Worm (Caenorhabditis elegans) whole organism, L3 larva: ENCODE measurements around the gene F17C11.22.

Experiments used
- R02D3.7 ChIP-seq: fragments of 150-350 bp; optimal IDR thresholded peaks from 2 replicates; lab custom pipeline; 2014; ENCODE audit warnings: missing biosample characterization, missing genetic modification characterization
- ZK546.5 ChIP-seq: sonication (generic microtip); optimal IDR thresholded peaks from 2 replicates; lab custom pipeline; 2017; ENCODE audit warnings: missing biosample characterization, missing genetic modification characterization
- aly-2 ChIP-seq: fragments of 150-350 bp; optimal IDR thresholded peaks from 2 replicates; lab custom pipeline; 2014; ENCODE audit warnings: missing biosample characterization, missing genetic modification characterization
- ama-1 ChIP-seq: fragments of 150-350 bp; optimal IDR thresholded peaks from 2 replicates; lab custom pipeline; 2018
- ceh-16 ChIP-seq: sonication (generic microtip); optimal IDR thresholded peaks from 2 replicates; lab custom pipeline; 2017; ENCODE audit warnings: missing biosample characterization, missing genetic modification characterization
- ceh-28 ChIP-seq: fragments of 150-350 bp; optimal IDR thresholded peaks from 2 replicates; lab custom pipeline; 2014; ENCODE audit warnings: missing biosample characterization, missing genetic modification reagents, missing genetic modification characterization
- ceh-82 ChIP-seq: fragments of 150-350 bp; optimal IDR thresholded peaks from 2 replicates; lab custom pipeline; 2014; ENCODE audit warnings: missing biosample characterization, missing genetic modification characterization
- ceh-9 ChIP-seq: sonication (generic microtip); optimal IDR thresholded peaks from 2 replicates; lab custom pipeline; 2018; ENCODE audit warnings: missing biosample characterization, missing genetic modification characterization
- daf-12 ChIP-seq: fragments of 150-350 bp; optimal IDR thresholded peaks from 2 replicates; lab custom pipeline; 2014; ENCODE audit warnings: missing biosample characterization, missing genetic modification reagents, missing genetic modification characterization
- egl-27 ChIP-seq: sonication (generic microtip); optimal IDR thresholded peaks from 4 replicates; lab custom pipeline; 2017; ENCODE audit warnings: missing biosample characterization, missing genetic modification reagents, missing genetic modification characterization
- egl-5 ChIP-seq: fragments of 150-350 bp; optimal IDR thresholded peaks from 2 replicates; lab custom pipeline; 2017; ENCODE audit warnings: missing biosample characterization, missing genetic modification reagents, missing genetic modification characterization, inconsistent platforms
- elt-1 ChIP-seq: fragments of 150-350 bp; optimal IDR thresholded peaks from 2 replicates; lab custom pipeline; 2014; ENCODE audit warnings: missing biosample characterization, missing genetic modification characterization
- elt-2 ChIP-seq: sonication (generic microtip); optimal IDR thresholded peaks from 2 replicates; lab custom pipeline; 2016; ENCODE audit warnings: missing genetic modification reagents, mild to moderate bottlenecking, missing genetic modification characterization, missing compliant biosample characterization
- elt-3 ChIP-seq, 3 experiments: fragments of 150-350 bp in 1 of 3; sonication (generic microtip) in 2 of 3; optimal IDR thresholded peaks; 2 replicates in 2 of 3; 4 replicates in 1 of 3; lab custom pipeline; 2014 to 2017; ENCODE audit warnings: missing biosample characterization in 3 of 3, missing genetic modification characterization in 3 of 3
- eor-1 ChIP-seq, 2 experiments: fragments of 150-350 bp; optimal IDR thresholded peaks; 2 replicates each; lab custom pipeline; 2014 to 2018; ENCODE audit warnings: missing biosample characterization in 2 of 2, missing genetic modification characterization in 2 of 2
- fkh-10 ChIP-seq: sonication (generic microtip); optimal IDR thresholded peaks from 2 replicates; lab custom pipeline; 2017; ENCODE audit warnings: missing biosample characterization, missing genetic modification reagents, missing genetic modification characterization
- fkh-2 ChIP-seq: fragments of 150-350 bp; optimal IDR thresholded peaks from 2 replicates; lab custom pipeline; 2014; ENCODE audit warnings: missing biosample characterization, missing genetic modification reagents, missing genetic modification characterization
- fos-1 ChIP-seq: fragments of 150-350 bp; optimal IDR thresholded peaks from 2 replicates; lab custom pipeline; 2014; ENCODE audit warnings: missing biosample characterization, missing genetic modification characterization
- hmg-11 ChIP-seq: sonication (generic microtip); optimal IDR thresholded peaks from 2 replicates; lab custom pipeline; 2016; ENCODE audit warnings: missing genetic modification characterization, missing compliant biosample characterization
- jun-1 ChIP-seq: fragments of 150-350 bp; optimal IDR thresholded peaks from 2 replicates; lab custom pipeline; 2014; ENCODE audit warnings: missing biosample characterization, missing genetic modification reagents, missing genetic modification characterization
- lin-15B ChIP-seq: fragments of 150-350 bp; optimal IDR thresholded peaks from 2 replicates; lab custom pipeline; 2014; ENCODE audit warnings: missing biosample characterization, missing genetic modification characterization
- lin-39 ChIP-seq: fragments of 150-350 bp; optimal IDR thresholded peaks from 2 replicates; lab custom pipeline; 2018; ENCODE audit warnings: missing biosample characterization, missing genetic modification reagents, missing genetic modification characterization
- lsy-12 ChIP-seq: sonication (generic microtip); optimal IDR thresholded peaks from 2 replicates; lab custom pipeline; 2016; ENCODE audit warnings: mild to moderate bottlenecking, missing genetic modification characterization, missing compliant biosample characterization
- mdl-1 ChIP-seq: fragments of 150-350 bp; optimal IDR thresholded peaks from 2 replicates; lab custom pipeline; 2014; ENCODE audit warnings: missing biosample characterization, missing genetic modification characterization
- mml-1 ChIP-seq: fragments of 150-350 bp; sonication (generic microtip); optimal IDR thresholded peaks from 3 replicates; lab custom pipeline; 2014; ENCODE audit warnings: missing biosample characterization, missing genetic modification characterization
- nfya-1 ChIP-seq: sonication (generic microtip); optimal IDR thresholded peaks from 2 replicates; lab custom pipeline; 2017; ENCODE audit warnings: missing genetic modification characterization, mild to moderate bottlenecking, missing compliant biosample characterization, antibody characterized with exemption, moderate library complexity; ENCODE audit not compliant: insufficient read depth
- nhr-11 ChIP-seq: fragments of 150-350 bp; optimal IDR thresholded peaks from 2 replicates; lab custom pipeline; 2014; ENCODE audit warnings: missing biosample characterization, missing genetic modification characterization
- nhr-12 ChIP-seq: fragments of 150-350 bp; optimal IDR thresholded peaks from 2 replicates; lab custom pipeline; 2014; ENCODE audit warnings: missing biosample characterization, missing genetic modification characterization
- nhr-23 ChIP-seq: fragments of 150-350 bp; optimal IDR thresholded peaks from 2 replicates; lab custom pipeline; 2014; ENCODE audit warnings: missing biosample characterization, missing genetic modification reagents, missing genetic modification characterization
- nhr-237 ChIP-seq: fragments of 150-350 bp; optimal IDR thresholded peaks from 2 replicates; lab custom pipeline; 2014; ENCODE audit warnings: missing biosample characterization, missing genetic modification characterization
- nhr-25 ChIP-seq: sonication (generic microtip); optimal IDR thresholded peaks from 2 replicates; lab custom pipeline; 2017; ENCODE audit warnings: missing biosample characterization, missing genetic modification characterization
- nhr-28 ChIP-seq: fragments of 150-350 bp; optimal IDR thresholded peaks from 2 replicates; lab custom pipeline; 2014; ENCODE audit warnings: missing biosample characterization, missing genetic modification characterization
- nhr-43 ChIP-seq: sonication (generic microtip); optimal IDR thresholded peaks from 2 replicates; lab custom pipeline; 2016; ENCODE audit warnings: mild to moderate bottlenecking, missing genetic modification characterization, missing compliant biosample characterization; ENCODE audit not compliant: poor library complexity, severe bottlenecking
- nhr-67 ChIP-seq: fragments of 150-350 bp; optimal IDR thresholded peaks from 2 replicates; lab custom pipeline; 2014; ENCODE audit warnings: missing biosample characterization, missing genetic modification characterization
- nhr-76 ChIP-seq: fragments of 150-350 bp; sonication (generic microtip); optimal IDR thresholded peaks from 5 replicates; lab custom pipeline; 2014; ENCODE audit warnings: missing biosample characterization, missing genetic modification characterization
- nhr-77 ChIP-seq: fragments of 150-350 bp; optimal IDR thresholded peaks from 2 replicates; lab custom pipeline; 2014; ENCODE audit warnings: missing biosample characterization, missing genetic modification characterization
- pha-4 ChIP-seq: fragments of 150-350 bp; optimal IDR thresholded peaks from 2 replicates; lab custom pipeline; 2014; ENCODE audit warnings: missing biosample characterization, missing genetic modification reagents, missing genetic modification characterization
- pqm-1 ChIP-seq: fragments of 150-350 bp; optimal IDR thresholded peaks from 2 replicates; lab custom pipeline; 2017; ENCODE audit warnings: missing biosample characterization, missing genetic modification characterization, inconsistent platforms
- sea-2 ChIP-seq: fragments of 150-350 bp; sonication (generic microtip); optimal IDR thresholded peaks from 4 replicates; lab custom pipeline; 2014; ENCODE audit warnings: missing biosample characterization, missing genetic modification reagents, missing genetic modification characterization
- skn-1 ChIP-seq: fragments of 150-350 bp; optimal IDR thresholded peaks from 2 replicates; lab custom pipeline; 2014; ENCODE audit warnings: missing biosample characterization, missing genetic modification characterization
- snpc-4 ChIP-seq: fragments of 150-350 bp; optimal IDR thresholded peaks from 2 replicates; lab custom pipeline; 2014; ENCODE audit warnings: missing biosample characterization, missing genetic modification characterization
- tbx-2 ChIP-seq: sonication (generic microtip); optimal IDR thresholded peaks from 2 replicates; lab custom pipeline; 2016; ENCODE audit warnings: mild to moderate bottlenecking, missing genetic modification characterization, missing compliant biosample characterization
- unc-39 ChIP-seq: sonication (generic microtip); optimal IDR thresholded peaks from 4 replicates; lab custom pipeline; 2017; ENCODE audit warnings: missing biosample characterization, missing genetic modification characterization
- unc-62 ChIP-seq: fragments of 150-350 bp; sonication (generic microtip); optimal IDR thresholded peaks from 4 replicates; lab custom pipeline; 2014; ENCODE audit warnings: missing biosample characterization, missing genetic modification reagents, missing genetic modification characterization
- zag-1 ChIP-seq: fragments of 150-350 bp; optimal IDR thresholded peaks from 2 replicates; lab custom pipeline; 2014; ENCODE audit warnings: missing biosample characterization, missing genetic modification characterization
- ztf-11 ChIP-seq: fragments of 150-350 bp; optimal IDR thresholded peaks from 2 replicates; lab custom pipeline; 2014; ENCODE audit warnings: missing biosample characterization, missing genetic modification characterization
- ztf-4 ChIP-seq: fragments of 150-350 bp; optimal IDR thresholded peaks from 2 replicates; lab custom pipeline; 2014; ENCODE audit warnings: missing biosample characterization, missing genetic modification characterization

The F17C11.22 gene

ce11 chrV:10961448-10961870 is 8.5 kb downstream of the F17C11.22 start:
- TF ChIP-seq nhr-11 (tag; lab: Kevin White, UChicago) = peak; percentile 51
- TF ChIP-seq egl-27 = no peak
- TF ChIP-seq snpc-4 (tag; lab: Kevin White, UChicago) = peak; percentile 42
- no peak for TF ChIP-seq ztf-4 (tag; lab: Kevin White, UChicago)
- TF ChIP-seq nhr-76 (tag; lab: Kevin White, UChicago) = no peak
- no peak for TF ChIP-seq ceh-9 (tag; lab: Kevin White, UChicago)
- TF ChIP-seq jun-1 (tag; lab: Kevin White, UChicago) = peak; percentile 52
- no peak for TF ChIP-seq ceh-82 (tag; lab: Kevin White, UChicago)
- no peak for TF ChIP-seq nhr-23 (tag; lab: Kevin White, UChicago)
- peak; percentile 60 for TF ChIP-seq ama-1 (lab: Kevin White, UChicago)
- TF ChIP-seq nhr-25 (tag; lab: Kevin White, UChicago) = no peak
- no peak for TF ChIP-seq unc-62 (GFP tag; lab: Kevin White, UChicago)
- no peak for TF ChIP-seq nhr-67
- TF ChIP-seq skn-1 (tag; lab: Kevin White, UChicago) = no peak
- TF ChIP-seq lin-15B (tag; lab: Kevin White, UChicago) = no peak
- peak; percentile 20 for TF ChIP-seq pqm-1 (tag; lab: Kevin White, UChicago)
- TF ChIP-seq ceh-28 (tag; lab: Kevin White, UChicago) = peak; percentile 32
- no peak for TF ChIP-seq ZK546.5
- TF ChIP-seq lsy-12 = peak; percentile 43
- no peak for TF ChIP-seq unc-39 (tag; lab: Kevin White, UChicago)
- no peak for TF ChIP-seq aly-2 (tag; lab: Kevin White, UChicago)
- no peak for TF ChIP-seq elt-1 (tag; lab: Kevin White, UChicago)
- TF ChIP-seq nhr-28 (tag; lab: Kevin White, UChicago) = no peak
- TF ChIP-seq fkh-2 (tag; lab: Kevin White, UChicago) = no peak
- TF ChIP-seq elt-3 (tag; optimal IDR thresholded peaks at IDR 0.05; lab: Kevin White, UChicago) = no peak
- TF ChIP-seq nhr-237 (tag; lab: Kevin White, UChicago) = no peak
- TF ChIP-seq ztf-11 (tag; lab: Kevin White, UChicago) = no peak
- no peak for TF ChIP-seq daf-12 (tag; lab: Kevin White, UChicago)
- no peak for TF ChIP-seq mdl-1 (tag; lab: Kevin White, UChicago)
- peak; percentile 56 for TF ChIP-seq lin-39 (tag; lab: Kevin White, UChicago)
- peak; percentile 67 for TF ChIP-seq fkh-10 (GFP tag; lab: Kevin White, UChicago)
- TF ChIP-seq R02D3.7 (tag; lab: Kevin White, UChicago) = no peak
- TF ChIP-seq nhr-77 (tag; lab: Kevin White, UChicago) = no peak
- TF ChIP-seq zag-1 (tag; lab: Kevin White, UChicago) = no peak
- TF ChIP-seq eor-1 (tag; optimal IDR thresholded peaks at IDR 0.05; lab: Kevin White, UChicago) = no peak
- TF ChIP-seq sea-2 (GFP tag; lab: Kevin White, UChicago) = no peak
- TF ChIP-seq mml-1 = no peak
- TF ChIP-seq nhr-12 (tag; lab: Kevin White, UChicago) = no peak
- peak; percentile 73 for TF ChIP-seq nfya-1
- TF ChIP-seq egl-5 (tag; lab: Kevin White, UChicago) = peak; percentile 76
- TF ChIP-seq tbx-2 (tag; lab: Kevin White, UChicago) = peak; percentile 59
- TF ChIP-seq pha-4 (tag; lab: Kevin White, UChicago) = peak; percentile 34
- no peak for TF ChIP-seq ceh-16 (tag; lab: Kevin White, UChicago)
- no peak for TF ChIP-seq nhr-43 (tag; lab: Kevin White, UChicago)
- TF ChIP-seq hmg-11 (tag; lab: Kevin White, UChicago) = peak; percentile 81
- peak; percentile 27 for TF ChIP-seq elt-2 (tag; lab: Kevin White, UChicago)
- no peak for TF ChIP-seq fos-1
